Worm (Caenorhabditis elegans) whole organism, midembryonic: ENCODE data around the gene cpg-23.

Source experiments
- T22C8.4 ChIP-seq: fragments of 200-800 bp; sonication (Bioruptor generic); IDR thresholded peaks from 2 replicates; pipeline ENCODE4 v1.3.6; 2022; ENCODE audit warnings: missing genetic modification characterization, missing compliant biosample characterization
- cog-1 ChIP-seq: sonication (generic microtip); optimal IDR thresholded peaks from 2 replicates; lab custom pipeline; 2016; ENCODE audit warnings: missing genetic modification characterization, missing compliant biosample characterization
- flt-1 ChIP-seq: fragments of 200-800 bp; sonication (Bioruptor generic); IDR thresholded peaks from 2 replicates; pipeline ENCODE4 v1.3.6; 2022; ENCODE audit warnings: missing genetic modification characterization, missing compliant biosample characterization
- med-1 ChIP-seq: sonication (generic microtip); optimal IDR thresholded peaks from 2 replicates; lab custom pipeline; 2017; ENCODE audit warnings: missing genetic modification characterization, mild to moderate bottlenecking, missing compliant biosample characterization, antibody characterized with exemption, missing genetic modification reagents; ENCODE audit not compliant: insufficient read depth
- ref-1 ChIP-seq: fragments of 200-800 bp; sonication (Bioruptor generic); conservative IDR thresholded peaks from 2 replicates; pipeline ENCODE4 v1.3.6; 2022; ENCODE audit warnings: missing genetic modification reagents, missing genetic modification characterization, missing compliant biosample characterization
- tab-1 ChIP-seq: fragments of 200-800 bp; sonication (Bioruptor generic); IDR thresholded peaks from 2 replicates; pipeline ENCODE4 v1.3.6; 2022; ENCODE audit warnings: missing genetic modification characterization, missing compliant biosample characterization
- ztf-29 ChIP-seq: fragments of 200-800 bp; sonication (Bioruptor generic); IDR thresholded peaks from 2 replicates; pipeline ENCODE4 v1.3.6; 2022; ENCODE audit warnings: missing genetic modification reagents, missing genetic modification characterization, missing compliant biosample characterization

DNA sequence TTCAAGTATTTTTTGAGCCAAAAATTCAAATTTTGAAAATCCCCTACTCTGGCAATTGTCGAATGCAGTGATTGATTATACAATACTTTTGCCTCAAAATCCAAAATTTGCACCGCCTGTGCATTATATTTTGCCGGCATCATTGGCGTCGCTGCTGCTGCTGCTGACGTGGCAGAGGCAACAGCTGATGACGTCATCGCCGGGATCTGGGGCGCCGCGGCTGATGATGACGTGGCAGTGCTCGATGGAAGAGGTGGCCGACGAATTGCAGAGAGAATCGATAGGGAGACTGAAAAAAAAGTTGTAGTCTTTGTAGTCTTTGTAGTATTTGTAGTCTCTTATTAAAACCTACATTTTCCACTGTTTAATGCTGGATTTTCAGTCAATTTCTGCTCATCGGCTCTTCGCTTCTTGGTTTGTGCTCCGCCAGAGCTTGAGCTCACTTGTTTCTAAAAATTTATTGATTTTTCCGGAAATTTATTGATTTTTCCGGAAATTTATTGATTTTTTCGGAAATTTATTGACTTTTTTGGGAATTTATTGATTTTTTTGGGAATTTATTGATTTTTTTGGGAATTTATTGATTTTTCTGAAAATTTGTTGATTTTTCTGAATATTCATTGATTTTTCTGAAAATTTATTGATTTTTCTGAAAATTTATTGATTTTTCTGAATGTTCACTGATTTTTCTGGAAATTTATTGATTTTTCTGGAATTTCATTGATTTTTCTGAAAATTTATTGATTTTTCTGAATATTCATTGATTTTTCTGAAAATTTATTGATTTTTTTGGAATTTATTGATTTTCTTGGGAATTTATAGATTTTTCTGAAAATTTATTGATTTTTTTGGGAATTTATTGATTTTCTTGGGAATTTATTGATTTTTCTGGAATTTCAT is 19.6 kb upstream of the cpg-23 start:
- TF ChIP-seq T22C8.4 (GFP tag; lab: Robert Waterston, UW) (peak; percentile 84), flt-1 (GFP tag; lab: Robert Waterston, UW) (0 out of 2 replicates have a peak, but pooled peaks have one; percentile 12), cog-1 (tag; lab: Kevin White, UChicago) (no peak), med-1 (no peak), tab-1 (GFP tag; lab: Robert Waterston, UW) (no peak), ref-1 (GFP tag; lab: Robert Waterston, UW) (no peak), ztf-29 (GFP tag; lab: Robert Waterston, UW) (no peak)
